Worm (Caenorhabditis elegans) whole organism, mixed stage, embryonic: ENCODE data around the gene islo-1.

ENCODE experiments used
- M03D4.4 ChIP-seq: sonication (generic microtip); optimal IDR thresholded peaks from 2 replicates; lab custom pipeline; 2017; ENCODE audit warnings: mild to moderate bottlenecking, missing genetic modification characterization, missing compliant biosample characterization
- bed-3 ChIP-seq: fragments of 200-800 bp; sonication (Bioruptor generic); optimal IDR thresholded peaks from 3 replicates; lab custom pipeline; 2018; ENCODE audit warnings: mild to moderate bottlenecking, missing genetic modification characterization, moderate library complexity, missing compliant biosample characterization
- blmp-1 ChIP-seq: fragments of 150-350 bp; optimal IDR thresholded peaks from 2 replicates; lab custom pipeline; 2014; ENCODE audit warnings: missing biosample characterization, missing genetic modification characterization
- ceh-39 ChIP-seq: fragments of 150-350 bp; optimal IDR thresholded peaks from 2 replicates; lab custom pipeline; 2014; ENCODE audit warnings: missing biosample characterization, missing genetic modification characterization
- ceh-83 ChIP-seq: fragments of 200-800 bp; sonication (Bioruptor generic); optimal IDR thresholded peaks from 2 replicates; lab custom pipeline; 2018; ENCODE audit warnings: mild to moderate bottlenecking, missing genetic modification characterization, missing compliant biosample characterization
- ces-1 ChIP-seq: fragments of 150-350 bp; optimal IDR thresholded peaks from 2 replicates; lab custom pipeline; 2014; ENCODE audit warnings: missing biosample characterization, missing genetic modification reagents, missing genetic modification characterization
- cnd-1 ChIP-seq: fragments of 200-800 bp; sonication (Bioruptor generic); optimal IDR thresholded peaks from 2 replicates; lab custom pipeline; 2018; ENCODE audit warnings: mild to moderate bottlenecking, missing genetic modification characterization, missing compliant biosample characterization
- drap-1 ChIP-seq: fragments of 200-800 bp; sonication (Bioruptor generic); optimal IDR thresholded peaks from 3 replicates; lab custom pipeline; 2018; ENCODE audit warnings: mild to moderate bottlenecking, missing genetic modification characterization, missing compliant biosample characterization
- elt-1 ChIP-seq: sonication (generic microtip); optimal IDR thresholded peaks from 2 replicates; lab custom pipeline; 2017; ENCODE audit warnings: missing genetic modification characterization, mild to moderate bottlenecking, missing compliant biosample characterization, antibody characterized with exemption, moderate library complexity, borderline replicate concordance; ENCODE audit not compliant: insufficient read depth
- elt-3 ChIP-seq: fragments of 150-350 bp; optimal IDR thresholded peaks from 2 replicates; lab custom pipeline; 2014; ENCODE audit warnings: missing biosample characterization, missing genetic modification characterization
- flh-1 ChIP-seq: fragments of 200-800 bp; sonication (Bioruptor generic); optimal IDR thresholded peaks from 2 replicates; lab custom pipeline; 2018; ENCODE audit warnings: mild to moderate bottlenecking, missing genetic modification characterization, moderate library complexity, missing compliant biosample characterization
- ham-2 ChIP-seq: fragments of 200-800 bp; sonication (Bioruptor generic); optimal IDR thresholded peaks from 2 replicates; lab custom pipeline; 2018; ENCODE audit warnings: mild to moderate bottlenecking, missing genetic modification characterization, missing compliant biosample characterization
- hlh-1 ChIP-seq: fragments of 150-350 bp; optimal IDR thresholded peaks from 2 replicates; lab custom pipeline; 2014; ENCODE audit warnings: missing biosample characterization, missing genetic modification reagents, missing genetic modification characterization
- lin-32 ChIP-seq: fragments of 200-800 bp; sonication (Bioruptor generic); optimal IDR thresholded peaks from 2 replicates; lab custom pipeline; 2018; ENCODE audit warnings: mild to moderate bottlenecking, missing genetic modification characterization, missing compliant biosample characterization
- lsy-2 ChIP-seq: fragments of 150-350 bp; optimal IDR thresholded peaks from 2 replicates; lab custom pipeline; 2014; ENCODE audit warnings: missing biosample characterization, missing genetic modification characterization
- mep-1 ChIP-seq: fragments of 150-350 bp; optimal IDR thresholded peaks from 2 replicates; lab custom pipeline; 2017; ENCODE audit warnings: missing biosample characterization, missing genetic modification reagents, missing genetic modification characterization, inconsistent platforms
- mls-2 ChIP-seq: sonication (generic microtip); optimal IDR thresholded peaks from 2 replicates; lab custom pipeline; 2016; ENCODE audit warnings: mild to moderate bottlenecking, missing genetic modification characterization, moderate library complexity, missing compliant biosample characterization
- nhr-12 ChIP-seq: fragments of 150-350 bp; optimal IDR thresholded peaks from 2 replicates; lab custom pipeline; 2014; ENCODE audit warnings: missing biosample characterization, missing genetic modification characterization
- nhr-2 ChIP-seq: fragments of 150-350 bp; optimal IDR thresholded peaks from 2 replicates; lab custom pipeline; 2014; ENCODE audit warnings: missing biosample characterization, missing genetic modification characterization
- nhr-237 ChIP-seq: fragments of 150-350 bp; optimal IDR thresholded peaks from 2 replicates; lab custom pipeline; 2014; ENCODE audit warnings: missing biosample characterization, missing genetic modification characterization
- nhr-76 ChIP-seq: sonication (generic microtip); optimal IDR thresholded peaks from 2 replicates; lab custom pipeline; 2017; ENCODE audit warnings: missing biosample characterization, missing genetic modification characterization
- pha-4 ChIP-seq: fragments of 150-350 bp; optimal IDR thresholded peaks from 2 replicates; lab custom pipeline; 2018; ENCODE audit warnings: missing biosample characterization, missing genetic modification reagents, missing genetic modification characterization
- sem-2 ChIP-seq: fragments of 200-800 bp; sonication (Bioruptor generic); optimal IDR thresholded peaks from 2 replicates; lab custom pipeline; 2018; ENCODE audit warnings: mild to moderate bottlenecking, missing genetic modification characterization, missing compliant biosample characterization
- snpc-4 ChIP-seq: fragments of 150-350 bp; optimal IDR thresholded peaks from 2 replicates; lab custom pipeline; 2014; ENCODE audit warnings: missing biosample characterization, missing genetic modification characterization
- tbx-8 ChIP-seq: fragments of 200-800 bp; sonication (Bioruptor generic); optimal IDR thresholded peaks from 2 replicates; lab custom pipeline; 2018; ENCODE audit warnings: mild to moderate bottlenecking, missing genetic modification characterization, moderate library complexity, missing compliant biosample characterization
- unc-39 ChIP-seq: fragments of 150-350 bp; optimal IDR thresholded peaks from 2 replicates; lab custom pipeline; 2014; ENCODE audit warnings: missing biosample characterization, missing genetic modification characterization
- unc-62 ChIP-seq: fragments of 150-350 bp; optimal IDR thresholded peaks from 2 replicates; lab custom pipeline; 2014; ENCODE audit warnings: missing biosample characterization, missing genetic modification reagents, missing genetic modification characterization
- zip-8 ChIP-seq: fragments of 150-350 bp; optimal IDR thresholded peaks from 2 replicates; lab custom pipeline; 2014; ENCODE audit warnings: missing biosample characterization, missing genetic modification characterization
- ztf-11 ChIP-seq: fragments of 150-350 bp; optimal IDR thresholded peaks from 2 replicates; lab custom pipeline; 2014; ENCODE audit warnings: missing biosample characterization, missing genetic modification characterization

islo-1 gene

DNA sequence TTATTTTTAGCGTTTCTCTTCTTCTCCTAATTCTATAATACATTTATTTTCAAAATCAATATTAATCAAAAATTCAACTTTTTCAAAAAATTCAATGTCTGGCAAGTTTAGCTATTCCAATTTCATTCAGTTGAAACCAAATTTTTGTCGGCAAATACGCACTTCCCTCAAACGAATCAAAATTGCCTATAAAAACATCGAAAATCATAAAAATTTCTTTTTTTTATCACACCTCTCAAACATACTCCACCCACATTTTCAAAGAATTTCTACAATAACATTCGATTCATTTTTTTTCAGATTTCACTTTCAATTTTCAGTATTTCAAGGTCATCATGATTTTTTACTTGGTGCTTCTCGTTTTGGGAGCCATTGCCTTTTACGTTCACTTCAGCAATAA is 22.9 kb downstream of the islo-1 start, which contains the start of gene faah-1:
faah-1 (plus strand) TSS at position 301 of the 400 bp plus-strand sequence.
- TF ChIP-seq ham-2 (GFP tag; lab: Kevin White, UChicago), result no peak
- TF ChIP-seq nhr-2, result no peak
- TF ChIP-seq bed-3, result no peak
- TF ChIP-seq cnd-1, result no peak
- TF ChIP-seq mls-2 (tag; lab: Kevin White, UChicago), result no peak
- TF ChIP-seq ceh-39, result no peak
- TF ChIP-seq sem-2 (GFP tag; lab: Kevin White, UChicago), result no peak
- no peak for TF ChIP-seq blmp-1 (tag; lab: Kevin White, UChicago)
- TF ChIP-seq M03D4.4 (tag; lab: Kevin White, UChicago), result no peak
- no peak for TF ChIP-seq lsy-2
- no peak for TF ChIP-seq nhr-12 (tag; lab: Kevin White, UChicago)
- TF ChIP-seq nhr-237 (tag; lab: Kevin White, UChicago), result no peak
- TF ChIP-seq pha-4 (tag; lab: Kevin White, UChicago), result no peak
- TF ChIP-seq drap-1, result no peak
- TF ChIP-seq flh-1 (GFP tag; lab: Kevin White, UChicago), result no peak
- no peak for TF ChIP-seq snpc-4 (tag; lab: Kevin White, UChicago)
- TF ChIP-seq unc-62 (GFP tag; lab: Kevin White, UChicago), result no peak
- no peak for TF ChIP-seq mep-1

DNA sequence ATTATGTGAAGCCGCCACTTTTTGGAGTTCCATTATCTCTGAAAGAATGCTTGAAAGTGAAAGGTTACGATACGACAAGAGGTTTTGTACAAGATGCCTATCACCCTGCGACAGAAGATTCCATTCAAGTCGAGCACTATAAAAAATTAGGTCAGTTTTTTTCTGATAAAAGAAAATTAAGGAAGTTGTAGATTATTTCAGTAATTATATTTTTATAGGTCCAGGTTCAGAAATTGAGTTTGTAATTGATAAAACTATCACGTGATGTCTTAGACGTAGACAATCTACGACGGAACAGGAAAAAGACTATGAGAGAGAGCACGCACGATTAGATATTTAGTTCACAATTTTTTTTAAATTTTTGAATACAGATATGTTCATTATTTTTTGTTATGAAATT is 23.8 kb downstream of the islo-1 start:
- TF ChIP-seq bed-3 (no peak), drap-1 (no peak), nhr-2 (no peak), ztf-11 (tag; lab: Kevin White, UChicago) (no peak), tbx-8 (GFP tag; lab: Kevin White, UChicago) (no peak), hlh-1 (tag; lab: Kevin White, UChicago) (no peak), ceh-83 (GFP tag; lab: Kevin White, UChicago) (no peak), M03D4.4 (tag; lab: Kevin White, UChicago) (no peak), elt-1 (tag; lab: Kevin White, UChicago) (no peak), ces-1 (GFP tag; lab: Kevin White, UChicago) (no peak)

ce11 chrIV:8161774-8162173 is 25.6 kb downstream of the islo-1 start:
- TF ChIP-seq elt-3 (tag; lab: Kevin White, UChicago) (no peak), sem-2 (GFP tag; lab: Kevin White, UChicago) (no peak), unc-39 (tag; lab: Kevin White, UChicago) (no peak), tbx-8 (GFP tag; lab: Kevin White, UChicago) (no peak), mls-2 (tag; lab: Kevin White, UChicago) (no peak), elt-1 (tag; lab: Kevin White, UChicago) (no peak), ceh-39 (no peak), nhr-76 (tag; lab: Kevin White, UChicago) (no peak), M03D4.4 (tag; lab: Kevin White, UChicago) (no peak)
- TF ChIP-seq, all 35 proteins: peak for 0

ce11 chrIV:8163687-8164086 is 27.5 kb downstream of the islo-1 start, which contains the start of gene clec-51:
Gene clec-51, minus strand, starts transcription at chrIV:8163800.
- TF ChIP-seq flh-1 (GFP tag; lab: Kevin White, UChicago) (no peak), mep-1 (no peak), nhr-237 (tag; lab: Kevin White, UChicago) (no peak), zip-8 (no peak), nhr-12 (tag; lab: Kevin White, UChicago) (no peak), ceh-39 (no peak), ham-2 (GFP tag; lab: Kevin White, UChicago) (no peak), nhr-2 (no peak), elt-3 (tag; lab: Kevin White, UChicago) (no peak), blmp-1 (tag; lab: Kevin White, UChicago) (no peak), ces-1 (GFP tag; lab: Kevin White, UChicago) (no peak), unc-62 (GFP tag; lab: Kevin White, UChicago) (no peak), lin-32 (GFP tag; lab: Kevin White, UChicago) (no peak), drap-1 (no peak), sem-2 (GFP tag; lab: Kevin White, UChicago) (no peak), M03D4.4 (tag; lab: Kevin White, UChicago) (no peak)
- TF ChIP-seq, all 35 proteins: peak for 0

- TF ChIP-seq lin-32 (GFP tag; lab: Kevin White, UChicago), result no peak
- TF ChIP-seq snpc-4 (tag; lab: Kevin White, UChicago), result no peak
- no peak for TF ChIP-seq mep-1
- no peak for TF ChIP-seq lsy-2
Measured at ce11 chrIV:8164515-8164914, 28.3 kb downstream of the islo-1 start.
